Worm (Caenorhabditis elegans) whole organism, late embryonic: Measurements from ENCODE around the gene K07E3.1.

Experiments used
- C08G9.2 ChIP-seq: sonication (generic microtip); optimal IDR thresholded peaks from 2 replicates; lab custom pipeline; 2016; ENCODE audit warnings: mild to moderate bottlenecking, missing genetic modification characterization, moderate library complexity, missing compliant biosample characterization
- K02D7.2 ChIP-seq: sonication (generic microtip); optimal IDR thresholded peaks from 2 replicates; lab custom pipeline; 2017; ENCODE audit warnings: mild to moderate bottlenecking, missing genetic modification characterization, missing compliant biosample characterization
- K09A11.1 ChIP-seq: sonication (generic microtip); optimal IDR thresholded peaks from 2 replicates; lab custom pipeline; 2017; ENCODE audit warnings: antibody characterized with exemption, mild to moderate bottlenecking, missing genetic modification characterization, missing compliant biosample characterization; ENCODE audit not compliant: insufficient read depth
- T23F11.4 ChIP-seq: fragments of 200-800 bp; sonication (Bioruptor generic); optimal IDR thresholded peaks from 2 replicates; lab custom pipeline; 2018; ENCODE audit warnings: mild to moderate bottlenecking, missing genetic modification characterization, missing compliant biosample characterization
- Y22D7AL.16 ChIP-seq: sonication (generic microtip); optimal IDR thresholded peaks from 2 replicates; lab custom pipeline; 2016; ENCODE audit warnings: missing genetic modification characterization, missing compliant biosample characterization
- ahr-1 ChIP-seq: sonication (generic microtip); optimal IDR thresholded peaks from 2 replicates; lab custom pipeline; 2016; ENCODE audit warnings: missing genetic modification characterization, missing compliant biosample characterization
- ceh-19 ChIP-seq: fragments of 200-800 bp; sonication (Bioruptor generic); optimal IDR thresholded peaks from 2 replicates; lab custom pipeline; 2018; ENCODE audit warnings: mild to moderate bottlenecking, missing genetic modification characterization, missing compliant biosample characterization
- ceh-22 ChIP-seq: sonication (generic microtip); optimal IDR thresholded peaks from 2 replicates; lab custom pipeline; 2017; ENCODE audit warnings: missing biosample characterization, missing genetic modification characterization
- ceh-30 ChIP-seq: fragments of 150-350 bp; optimal IDR thresholded peaks from 2 replicates; lab custom pipeline; 2014; ENCODE audit warnings: missing biosample characterization, missing genetic modification characterization
- ceh-31 ChIP-seq: sonication (generic microtip); optimal IDR thresholded peaks from 2 replicates; lab custom pipeline; 2016; ENCODE audit warnings: missing genetic modification characterization, missing compliant biosample characterization
- ceh-6 ChIP-seq: fragments of 200-800 bp; sonication (Bioruptor generic); optimal IDR thresholded peaks from 2 replicates; lab custom pipeline; 2018; ENCODE audit warnings: mild to moderate bottlenecking, missing genetic modification characterization, missing compliant biosample characterization
- ceh-9 ChIP-seq: sonication (generic microtip); optimal IDR thresholded peaks from 2 replicates; lab custom pipeline; 2016; ENCODE audit warnings: mild to moderate bottlenecking, missing genetic modification characterization, inconsistent platforms, missing compliant biosample characterization
- dmd-4 ChIP-seq: sonication (generic microtip); optimal IDR thresholded peaks from 2 replicates; lab custom pipeline; 2016; ENCODE audit warnings: borderline replicate concordance, missing genetic modification characterization, missing compliant biosample characterization
- elt-2 ChIP-seq: sonication (generic microtip); optimal IDR thresholded peaks from 2 replicates; lab custom pipeline; 2016; ENCODE audit warnings: missing genetic modification reagents, missing genetic modification characterization, missing compliant biosample characterization
- ets-4 ChIP-seq: sonication (generic microtip); optimal IDR thresholded peaks from 2 replicates; lab custom pipeline; 2016; ENCODE audit warnings: missing genetic modification characterization, missing compliant biosample characterization
- eyg-1 ChIP-seq: sonication (generic microtip); optimal IDR thresholded peaks from 2 replicates; lab custom pipeline; 2016; ENCODE audit warnings: missing genotype, missing genetic modification characterization, missing compliant biosample characterization
- fkh-10 ChIP-seq: fragments of 150-350 bp; optimal IDR thresholded peaks from 2 replicates; lab custom pipeline; 2014; ENCODE audit warnings: missing biosample characterization, missing genetic modification reagents, missing genetic modification characterization
- fkh-6 ChIP-seq: sonication (generic microtip); optimal IDR thresholded peaks from 2 replicates; lab custom pipeline; 2016; ENCODE audit warnings: missing genetic modification characterization, missing compliant biosample characterization
- gmeb-2 ChIP-seq: sonication (generic microtip); optimal IDR thresholded peaks from 2 replicates; lab custom pipeline; 2016; ENCODE audit warnings: missing genetic modification characterization, inconsistent platforms, missing compliant biosample characterization
- hlh-13 ChIP-seq: fragments of 200-800 bp; sonication (Bioruptor generic); optimal IDR thresholded peaks from 2 replicates; lab custom pipeline; 2018; ENCODE audit warnings: mild to moderate bottlenecking, missing genetic modification characterization, missing compliant biosample characterization
- hlh-30 ChIP-seq: sonication (generic microtip); optimal IDR thresholded peaks from 2 replicates; lab custom pipeline; 2017; ENCODE audit warnings: antibody characterized with exemption, missing genetic modification characterization, missing compliant biosample characterization; ENCODE audit not compliant: insufficient read depth
- lin-11 ChIP-seq: fragments of 200-800 bp; sonication (Bioruptor generic); optimal IDR thresholded peaks from 2 replicates; lab custom pipeline; 2018; ENCODE audit warnings: mild to moderate bottlenecking, missing genetic modification characterization, missing compliant biosample characterization
- mec-3 ChIP-seq: sonication (generic microtip); optimal IDR thresholded peaks from 2 replicates; lab custom pipeline; 2016; ENCODE audit warnings: borderline replicate concordance, missing genetic modification characterization, missing compliant biosample characterization
- nfya-1 ChIP-seq: sonication (generic microtip); optimal IDR thresholded peaks from 2 replicates; lab custom pipeline; 2017; ENCODE audit warnings: missing genetic modification characterization, mild to moderate bottlenecking, missing compliant biosample characterization, antibody characterized with exemption, moderate library complexity
- nhr-232 ChIP-seq: sonication (generic microtip); optimal IDR thresholded peaks from 2 replicates; lab custom pipeline; 2016; ENCODE audit warnings: missing genetic modification characterization, missing compliant biosample characterization
- pat-9 ChIP-seq: fragments of 200-800 bp; sonication (Bioruptor generic); optimal IDR thresholded peaks from 2 replicates; lab custom pipeline; 2018; ENCODE audit warnings: mild to moderate bottlenecking, missing genetic modification characterization, moderate library complexity, missing compliant biosample characterization
- pha-2 ChIP-seq: sonication (generic microtip); optimal IDR thresholded peaks from 2 replicates; lab custom pipeline; 2017; ENCODE audit warnings: mild to moderate bottlenecking, missing genetic modification characterization, missing compliant biosample characterization
- pqm-1 ChIP-seq: sonication (generic microtip); optimal IDR thresholded peaks from 2 replicates; lab custom pipeline; 2016; ENCODE audit warnings: missing genetic modification characterization, missing compliant biosample characterization
- pros-1 ChIP-seq: fragments of 150-350 bp; optimal IDR thresholded peaks from 2 replicates; lab custom pipeline; 2014; ENCODE audit warnings: missing biosample characterization, missing genetic modification reagents, missing genetic modification characterization
- ref-2 ChIP-seq: sonication (generic microtip); optimal IDR thresholded peaks from 2 replicates; lab custom pipeline; 2016; ENCODE audit warnings: missing genetic modification characterization, missing compliant biosample characterization
- sdc-2 ChIP-seq: sonication (generic microtip); optimal IDR thresholded peaks from 2 replicates; lab custom pipeline; 2016; ENCODE audit warnings: missing genotype, missing genetic modification characterization, missing compliant biosample characterization
- sox-2 ChIP-seq: fragments of 200-800 bp; sonication (Bioruptor generic); IDR thresholded peaks from 2 replicates; pipeline ENCODE4 v1.3.6; 2022; ENCODE audit warnings: missing genetic modification reagents, missing genetic modification characterization, missing compliant biosample characterization
- tbx-7 ChIP-seq: sonication (generic microtip); optimal IDR thresholded peaks from 2 replicates; lab custom pipeline; 2016; ENCODE audit warnings: missing genotype, missing genetic modification characterization, missing compliant biosample characterization
- unc-3 ChIP-seq, 2 experiments: fragments of 200-800 bp in 1 of 2; sonication (Bioruptor generic) in 1 of 2; sonication (generic microtip) in 1 of 2; conservative IDR thresholded peaks in 1 of 2; optimal IDR thresholded peaks in 1 of 2; 2 replicates each; pipeline versions ENCODE4 v1.3.6 to Lab custom; 2016 to 2022; ENCODE audit warnings: missing compliant biosample characterization in 2 of 2, missing genetic modification characterization in 2 of 2, missing genetic modification reagents in 1 of 2
- unc-55 ChIP-seq: sonication (generic microtip); optimal IDR thresholded peaks from 2 replicates; lab custom pipeline; 2017; ENCODE audit warnings: missing biosample characterization, missing genetic modification reagents, missing genetic modification characterization
- unc-86 ChIP-seq: sonication (generic microtip); optimal IDR thresholded peaks from 2 replicates; lab custom pipeline; 2016; ENCODE audit warnings: missing genetic modification characterization, missing compliant biosample characterization
- zip-5 ChIP-seq: sonication (generic microtip); optimal IDR thresholded peaks from 2 replicates; lab custom pipeline; 2016; ENCODE audit warnings: missing genetic modification characterization, missing compliant biosample characterization

Gene K07E3.1

ce11 chrX:8074527-8074926, 35.7 kb upstream of the K07E3.1 start:
- no peak for TF ChIP-seq unc-3 (GFP tag; conservative IDR thresholded peaks at IDR 0.05; lab: Robert Waterston, UW)
- no peak for TF ChIP-seq unc-3 (tag; optimal IDR thresholded peaks at IDR 0.05; lab: Kevin White, UChicago)
- no peak for TF ChIP-seq ahr-1
- TF ChIP-seq ref-2 (tag; lab: Kevin White, UChicago): no peak
- TF ChIP-seq nfya-1 (tag; lab: Kevin White, UChicago): no peak
- no peak for TF ChIP-seq pat-9 (tag; lab: Kevin White, UChicago)
- TF ChIP-seq elt-2 (tag; lab: Kevin White, UChicago): no peak
- TF ChIP-seq, all 69 proteins: peak for 0

- TF ChIP-seq zip-5: no peak
- no peak for TF ChIP-seq hlh-13 (GFP tag; lab: Kevin White, UChicago)
- no peak for TF ChIP-seq ets-4
- TF ChIP-seq sdc-2 (tag; lab: Kevin White, UChicago): no peak
- TF ChIP-seq tbx-7 (tag; lab: Kevin White, UChicago): no peak
- no peak for TF ChIP-seq mec-3 (tag; lab: Kevin White, UChicago)
- TF ChIP-seq ceh-22 (tag; lab: Kevin White, UChicago): no peak
- TF ChIP-seq ceh-31 (tag; lab: Kevin White, UChicago): no peak
These were observed 32.5 kb upstream of the K07E3.1 start, which contains the start of gene C46F2.1 for ce11 chrX:8077748-8078147. Gene C46F2.1, plus strand, starts transcription at chrX:8078048.

ce11 chrX:8078374-8078773, 31.9 kb upstream of the K07E3.1 start:
- TF ChIP-seq unc-86 (tag; lab: Kevin White, UChicago): no peak
- no peak for TF ChIP-seq ceh-22 (tag; lab: Kevin White, UChicago)
- TF ChIP-seq ceh-6: no peak
- no peak for TF ChIP-seq nhr-232 (tag; lab: Kevin White, UChicago)
- TF ChIP-seq T23F11.4 (GFP tag; lab: Kevin White, UChicago): no peak
- TF ChIP-seq C08G9.2 (tag; lab: Kevin White, UChicago): no peak
- TF ChIP-seq zip-5: no peak
- TF ChIP-seq unc-3 (GFP tag; conservative IDR thresholded peaks at IDR 0.05; lab: Robert Waterston, UW): no peak
- TF ChIP-seq unc-3 (tag; optimal IDR thresholded peaks at IDR 0.05; lab: Kevin White, UChicago): no peak
- no peak for TF ChIP-seq gmeb-2
- no peak for TF ChIP-seq pha-2 (tag; lab: Kevin White, UChicago)
- no peak for TF ChIP-seq unc-55
- TF ChIP-seq ceh-19 (GFP tag; lab: Kevin White, UChicago): no peak
- TF ChIP-seq fkh-6 (tag; lab: Kevin White, UChicago): no peak
- no peak for TF ChIP-seq K02D7.2 (tag; lab: Kevin White, UChicago)
- TF ChIP-seq hlh-30 (tag; lab: Kevin White, UChicago): no peak
- TF ChIP-seq K09A11.1 (tag; lab: Kevin White, UChicago): no peak
- no peak for TF ChIP-seq fkh-10 (GFP tag; lab: Kevin White, UChicago)
- no peak for TF ChIP-seq Y22D7AL.16 (tag; lab: Kevin White, UChicago)
- no peak for TF ChIP-seq dmd-4
- no peak for TF ChIP-seq pros-1 (tag; lab: Kevin White, UChicago)

ce11 chrX:8078899-8079298, 31.3 kb upstream of the K07E3.1 start:
- TF ChIP-seq sox-2 (GFP tag; lab: Robert Waterston, UW) (no peak), nfya-1 (tag; lab: Kevin White, UChicago) (no peak), pqm-1 (tag; lab: Kevin White, UChicago) (no peak), ceh-9 (tag; lab: Kevin White, UChicago) (no peak), K09A11.1 (tag; lab: Kevin White, UChicago) (no peak), ceh-22 (tag; lab: Kevin White, UChicago) (no peak), ref-2 (tag; lab: Kevin White, UChicago) (no peak), ceh-30 (tag; lab: Kevin White, UChicago) (no peak), hlh-30 (tag; lab: Kevin White, UChicago) (no peak), lin-11 (tag; lab: Kevin White, UChicago) (no peak), tbx-7 (tag; lab: Kevin White, UChicago) (no peak), eyg-1 (tag; lab: Kevin White, UChicago) (no peak)
